Fruit fly (Drosophila melanogaster) whole organism, prepupa: ENCODE measurements around the gene CG6204.

ENCODE experiments used
- Blimp-1 ChIP-seq: fragments of 200-800 bp; sonication (Bioruptor generic); optimal IDR thresholded peaks from 3 replicates; lab custom pipeline; 2017; ENCODE audit warnings: missing biosample characterization, missing genetic modification characterization, mild to moderate bottlenecking, moderate library complexity, missing genetic modification reagents
- CG11762 ChIP-seq: fragments of 200-800 bp; sonication (Bioruptor generic); optimal IDR thresholded peaks from 3 replicates; lab custom pipeline; 2016; ENCODE audit warnings: missing biosample characterization, missing genetic modification characterization; ENCODE audit not compliant: insufficient read depth
- CG6276 ChIP-seq: fragments of 200-800 bp; sonication (Bioruptor generic); optimal IDR thresholded peaks from 2 replicates; lab custom pipeline; 2017; ENCODE audit warnings: missing biosample characterization, mild to moderate bottlenecking, missing genetic modification characterization
- CG8119 ChIP-seq: fragments of 200-800 bp; sonication (Bioruptor generic); IDR thresholded peaks from 3 replicates; pipeline ENCODE4 v1.3.6; 2022; ENCODE audit warnings: missing biosample characterization, missing genetic modification characterization
- Eip75B ChIP-seq: fragments of 200-800 bp; sonication (Bioruptor generic); optimal IDR thresholded peaks from 3 replicates; lab custom pipeline; 2016; ENCODE audit warnings: missing biosample characterization, missing genetic modification characterization

DNA sequence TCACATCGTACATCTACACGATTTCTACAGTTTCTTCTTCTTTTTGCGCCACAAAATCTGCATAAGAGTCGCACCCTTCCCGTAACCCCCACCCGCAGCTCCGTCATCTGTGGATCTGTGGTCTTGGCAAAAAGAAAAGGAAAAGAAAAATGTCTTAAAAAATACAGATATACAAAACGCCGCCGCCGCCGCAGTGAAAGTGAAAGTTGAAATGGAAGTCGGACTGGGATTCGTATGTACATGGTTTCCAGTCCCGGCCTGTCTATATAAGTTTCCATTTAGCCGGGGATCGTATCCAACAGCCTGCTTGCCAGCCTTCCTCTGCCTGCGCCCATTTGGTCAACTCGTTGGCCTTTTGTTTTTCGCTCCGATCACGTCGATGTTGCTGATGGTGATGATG lies 22.4 kb downstream of the CG6204 start:
- TF ChIP-seq Blimp-1 (GFP tag; lab: Kevin White, UChicago): peak; percentile 84
- TF ChIP-seq CG8119 (GFP tag; lab: Robert Waterston, UW): no peak
- no peak for TF ChIP-seq CG11762 (GFP tag; lab: Kevin White, UChicago)
- no peak for TF ChIP-seq Eip75B
- no peak for TF ChIP-seq CG6276 (GFP tag; lab: Kevin White, UChicago)
